Fruit fly (Drosophila melanogaster) whole organism, embryonic: Measurements from ENCODE around the gene CG3104.

Source experiments
- ATbp ChIP-seq: fragments of 200-800 bp; sonication (Bioruptor generic); optimal IDR thresholded peaks from 2 replicates; lab custom pipeline; 2017; ENCODE audit warnings: missing biosample characterization, mild to moderate bottlenecking, missing genetic modification characterization, missing genetic modification reagents
- Aef1 ChIP-seq: fragments of 200-800 bp; sonication (Bioruptor generic); IDR thresholded peaks from 3 replicates; pipeline ENCODE4 v1.3.6; 2022; ENCODE audit warnings: missing biosample characterization, missing genetic modification characterization
- Atf3 ChIP-seq: fragments of 200-800 bp; sonication (Bioruptor generic); optimal IDR thresholded peaks from 3 replicates; lab custom pipeline; 2016; ENCODE audit warnings: missing biosample characterization, missing genetic modification characterization
- CG10366 ChIP-seq: fragments of 200-800 bp; sonication (Bioruptor generic); IDR thresholded peaks from 2 replicates; pipeline ENCODE4 v1.3.6; 2022; ENCODE audit warnings: missing biosample characterization, missing genetic modification characterization
- CG10543 ChIP-seq: fragments of 200-800 bp; sonication (Bioruptor generic); optimal IDR thresholded peaks from 3 replicates; lab custom pipeline; 2017; ENCODE audit warnings: missing biosample characterization, mild to moderate bottlenecking, missing genetic modification characterization, moderate library complexity
- CG17328 ChIP-seq: fragments of 200-800 bp; sonication (Bioruptor generic); IDR thresholded peaks from 2 replicates; pipeline ENCODE4 v1.3.6; 2022; ENCODE audit warnings: missing biosample characterization, missing genetic modification characterization
- CG17359 ChIP-seq: fragments of 200-800 bp; sonication (Bioruptor generic); optimal IDR thresholded peaks from 3 replicates; lab custom pipeline; 2018; ENCODE audit warnings: missing biosample characterization, mild to moderate bottlenecking, missing genetic modification characterization, moderate library complexity
- CG17612 ChIP-seq: fragments of 200-800 bp; sonication (Bioruptor generic); IDR thresholded peaks from 2 replicates; pipeline ENCODE4 v1.3.6; 2022; ENCODE audit warnings: missing biosample characterization, missing genetic modification characterization
- CG17829 ChIP-seq: fragments of 200-800 bp; optimal IDR thresholded peaks from 2 replicates; lab custom pipeline; 2019; ENCODE audit warnings: missing biosample characterization, mild to moderate bottlenecking, missing genetic modification characterization, moderate library complexity
- CG18262 ChIP-seq: fragments of 200-800 bp; optimal IDR thresholded peaks from 3 replicates; lab custom pipeline; 2019; ENCODE audit warnings: missing biosample characterization, mild to moderate bottlenecking, missing genetic modification characterization, moderate library complexity
- CG18476 ChIP-seq: fragments of 200-800 bp; sonication (Bioruptor generic); optimal IDR thresholded peaks from 2 replicates; lab custom pipeline; 2016; ENCODE audit warnings: missing biosample characterization, mild to moderate bottlenecking, missing genetic modification characterization
- CG2889 ChIP-seq: fragments of 200-800 bp; sonication (Bioruptor generic); IDR thresholded peaks from 3 replicates; pipeline ENCODE4 v1.3.6; 2022; ENCODE audit warnings: missing biosample characterization, missing genetic modification characterization
- CG31224 ChIP-seq: fragments of 200-800 bp; sonication (Bioruptor generic); IDR thresholded peaks from 2 replicates; pipeline ENCODE4 v1.3.6; 2022; ENCODE audit warnings: missing biosample characterization, missing genetic modification characterization
- CG31388 ChIP-seq: fragments of 200-800 bp; sonication (Bioruptor generic); optimal IDR thresholded peaks from 2 replicates; lab custom pipeline; 2016; ENCODE audit warnings: missing biosample characterization, missing genetic modification characterization
- CG33213 ChIP-seq: fragments of 200-800 bp; sonication (Bioruptor generic); optimal IDR thresholded peaks from 3 replicates; lab custom pipeline; 2016; ENCODE audit warnings: missing biosample characterization, missing genetic modification characterization
- CG4820 ChIP-seq: fragments of 200-800 bp; sonication (Bioruptor generic); optimal IDR thresholded peaks from 3 replicates; lab custom pipeline; 2016; ENCODE audit warnings: missing biosample characterization, missing genetic modification characterization
- CG4854 ChIP-seq: fragments of 200-800 bp; sonication (Bioruptor generic); optimal IDR thresholded peaks from 2 replicates; lab custom pipeline; 2016; ENCODE audit warnings: missing biosample characterization, missing genetic modification characterization, inconsistent platforms
- CG6254 ChIP-seq: fragments of 200-800 bp; sonication (Bioruptor generic); optimal IDR thresholded peaks from 3 replicates; lab custom pipeline; 2017; ENCODE audit warnings: mild to moderate bottlenecking, missing biosample characterization, missing genetic modification reagents, missing genetic modification characterization
- CG8765 ChIP-seq: fragments of 200-800 bp; sonication (Bioruptor generic); IDR thresholded peaks from 2 replicates; pipeline ENCODE4 v1.3.6; 2022; ENCODE audit warnings: missing biosample characterization, missing genetic modification characterization
- CG9609 ChIP-seq: fragments of 200-800 bp; sonication (Bioruptor generic); optimal IDR thresholded peaks from 3 replicates; lab custom pipeline; 2016; ENCODE audit warnings: missing biosample characterization, missing genetic modification characterization
- CG9797 ChIP-seq: fragments of 200-800 bp; sonication (Bioruptor generic); optimal IDR thresholded peaks from 3 replicates; lab custom pipeline; 2018; ENCODE audit warnings: missing biosample characterization, mild to moderate bottlenecking, missing genetic modification characterization
- CTCF ChIP-seq: fragments of 200-800 bp; sonication (Bioruptor generic); optimal IDR thresholded peaks from 2 replicates; lab custom pipeline; 2017; ENCODE audit warnings: missing biosample characterization, mild to moderate bottlenecking, missing genetic modification characterization, moderate library complexity
- Camta ChIP-seq: fragments of 200-800 bp; sonication (Bioruptor generic); optimal IDR thresholded peaks from 2 replicates; lab custom pipeline; 2016; ENCODE audit warnings: missing biosample characterization, missing genetic modification characterization
- Chrac-16 ChIP-seq: fragments of 200-800 bp; sonication (Bioruptor generic); optimal IDR thresholded peaks from 3 replicates; lab custom pipeline; 2016; ENCODE audit warnings: missing biosample characterization, missing genetic modification characterization
- Dfd ChIP-seq, 2 experiments: fragments of >200 bp; optimal IDR thresholded peaks; 2 replicates each; lab custom pipeline; 2017; ENCODE audit warnings: missing biosample characterization in 2 of 2, missing genetic modification characterization in 2 of 2
- E2f2 ChIP-seq: fragments of 200-800 bp; sonication (Bioruptor generic); IDR thresholded peaks from 2 replicates; pipeline ENCODE4 v1.3.6; 2022; ENCODE audit warnings: missing biosample characterization, missing genetic modification characterization
- Elba2 ChIP-seq: fragments of 200-800 bp; sonication (Bioruptor generic); optimal IDR thresholded peaks from 3 replicates; lab custom pipeline; 2016; ENCODE audit warnings: missing biosample characterization, missing genetic modification characterization
- HLH3B ChIP-seq: fragments of 200-800 bp; sonication (Bioruptor generic); IDR thresholded peaks from 2 replicates; pipeline ENCODE4 v1.3.6; 2022; ENCODE audit warnings: missing biosample characterization, missing genetic modification characterization
- Hsf ChIP-seq: fragments of 200-800 bp; sonication (Bioruptor generic); optimal IDR thresholded peaks from 3 replicates; lab custom pipeline; 2016; ENCODE audit warnings: missing biosample characterization, missing genetic modification characterization
- Kr ChIP-seq: fragments of 200-800 bp; sonication (Bioruptor generic); optimal IDR thresholded peaks from 2 replicates; lab custom pipeline; 2017; ENCODE audit warnings: missing biosample characterization, mild to moderate bottlenecking, missing genetic modification characterization
- Meics ChIP-seq: fragments of 200-800 bp; sonication (Bioruptor generic); optimal IDR thresholded peaks from 2 replicates; lab custom pipeline; 2017; ENCODE audit warnings: missing biosample characterization, mild to moderate bottlenecking, missing genetic modification characterization
- Oaz ChIP-seq: fragments of 200-800 bp; sonication (Bioruptor generic); IDR thresholded peaks from 2 replicates; pipeline ENCODE4 v1.3.6; 2022; ENCODE audit warnings: missing biosample characterization, missing genetic modification characterization
- Six4 ChIP-seq: fragments of 200-800 bp; sonication (Bioruptor generic); optimal IDR thresholded peaks from 2 replicates; lab custom pipeline; 2016; ENCODE audit warnings: missing biosample characterization, missing genetic modification characterization
- Trl ChIP-seq, 3 experiments: fragments of >200 bp in 2 of 3; fragments of 200-800 bp in 1 of 3; sonication (Bioruptor generic) in 1 of 3; optimal IDR thresholded peaks; 2 replicates in 1 of 3; 3 replicates in 2 of 3; lab custom pipeline; 2016 to 2017; ENCODE audit warnings: missing biosample characterization in 1 of 3, missing genetic modification characterization in 1 of 3
- Vsx1 ChIP-seq: fragments of 200-800 bp; sonication (Bioruptor generic); optimal IDR thresholded peaks from 2 replicates; lab custom pipeline; 2017; ENCODE audit warnings: missing biosample characterization, mild to moderate bottlenecking, missing genetic modification characterization, missing genetic modification reagents
- ab ChIP-seq: fragments of 200-800 bp; sonication (Bioruptor generic); optimal IDR thresholded peaks from 2 replicates; lab custom pipeline; 2016; ENCODE audit warnings: missing biosample characterization, missing genetic modification characterization
- amos ChIP-seq: fragments of 200-800 bp; sonication (Bioruptor generic); IDR thresholded peaks from 2 replicates; pipeline ENCODE4 v1.3.6; 2022; ENCODE audit warnings: missing biosample characterization, missing genetic modification characterization; ENCODE audit not compliant: partially characterized antibody
- fd96Cb ChIP-seq: fragments of 200-800 bp; sonication (Bioruptor generic); optimal IDR thresholded peaks from 2 replicates; lab custom pipeline; 2018; ENCODE audit warnings: missing biosample characterization, mild to moderate bottlenecking, missing genetic modification characterization, moderate library complexity
- grn ChIP-seq: fragments of 200-800 bp; sonication (Bioruptor generic); optimal IDR thresholded peaks from 3 replicates; lab custom pipeline; 2017; ENCODE audit warnings: missing biosample characterization, missing genetic modification characterization
- jigr1 ChIP-seq: fragments of 200-800 bp; sonication (Bioruptor generic); IDR thresholded peaks from 3 replicates; pipeline ENCODE4 v1.3.6; 2022; ENCODE audit warnings: missing biosample characterization, missing genetic modification characterization
- kay ChIP-seq: fragments of 200-800 bp; sonication (Bioruptor generic); optimal IDR thresholded peaks from 2 replicates; lab custom pipeline; 2016; ENCODE audit warnings: missing biosample characterization, missing genetic modification characterization
- lab ChIP-seq: fragments of 200-800 bp; sonication (Bioruptor generic); optimal IDR thresholded peaks from 3 replicates; lab custom pipeline; 2017; ENCODE audit warnings: missing biosample characterization, missing genetic modification characterization, mild to moderate bottlenecking, moderate library complexity, missing genetic modification reagents
- nerfin-1 ChIP-seq: fragments of 200-800 bp; sonication (Bioruptor generic); optimal IDR thresholded peaks from 3 replicates; lab custom pipeline; 2019; ENCODE audit warnings: missing biosample characterization, mild to moderate bottlenecking, missing genetic modification characterization, moderate library complexity
- pan ChIP-seq, 4 experiments: fragments of >200 bp in 3 of 4; fragments of 200-800 bp in 1 of 4; sonication (Bioruptor generic) in 1 of 4; optimal IDR thresholded peaks in 3 of 4; IDR thresholded peaks in 1 of 4; 2 replicates each; pipeline versions ENCODE4 v1.3.6 to Lab custom; 2017 to 2022; ENCODE audit warnings: missing biosample characterization in 2 of 4, missing genetic modification characterization in 2 of 4, mixed read lengths in 1 of 4
- row ChIP-seq: fragments of 200-800 bp; sonication (Bioruptor generic); IDR thresholded peaks from 3 replicates; pipeline ENCODE4 v1.3.6; 2022; ENCODE audit warnings: missing biosample characterization, missing genetic modification characterization
- sens ChIP-seq: fragments of 200-800 bp; sonication (Bioruptor generic); peaks from one replicate; lab custom pipeline; 2016; ENCODE audit warnings: missing biosample characterization, missing genetic modification characterization
- seq ChIP-seq: fragments of 200-800 bp; sonication (Bioruptor generic); IDR thresholded peaks from 2 replicates; pipeline ENCODE4 v1.3.6; 2022; ENCODE audit warnings: missing biosample characterization, missing genetic modification characterization
- stwl ChIP-seq: fragments of 200-800 bp; sonication (Bioruptor generic); optimal IDR thresholded peaks from 3 replicates; lab custom pipeline; 2018; ENCODE audit warnings: missing biosample characterization, mild to moderate bottlenecking, missing genetic modification characterization, moderate library complexity

The CG3104 gene

dm6 chr2L:2905051-2905446 lies 49.5 kb upstream of the CG3104 start (continued):
- no peak for TF ChIP-seq CG31388 (GFP tag; lab: Kevin White, UChicago)
- no peak for TF ChIP-seq seq
- peak; percentile 5 for TF ChIP-seq CG6254
- peak; percentile 20; the same call in 1 of the 3 replicates for TF ChIP-seq Aef1 (GFP tag; lab: Robert Waterston, UW)
- no peak for TF ChIP-seq CG4854
- TF ChIP-seq CG17829 (tag; lab: Kevin White, UChicago): peak; percentile 34
- no peak for TF ChIP-seq Six4
- TF ChIP-seq row: peak; percentile 75
- TF ChIP-seq HLH3B (GFP tag; lab: Robert Waterston, UW): peak; percentile 49
- peak; percentile 25; the same call in 1 of the 2 replicates for TF ChIP-seq CG17328
- no peak for TF ChIP-seq Trl (optimal IDR thresholded peaks at IDR 0.05; lab: Kevin White, UChicago)
- no peak for TF ChIP-seq Trl (GFP tag; optimal IDR thresholded peaks at IDR 0.05; lab: Kevin White, UChicago)
- TF ChIP-seq CG8765: no peak
- TF ChIP-seq Camta (GFP tag; lab: Kevin White, UChicago): no peak
- TF ChIP-seq E2f2 (GFP tag; lab: Robert Waterston, UW): peak; percentile 38; the same call in 1 of the 2 replicates
- TF ChIP-seq lab: peak; percentile 40
- peak; percentile 29 for TF ChIP-seq Chrac-16
- no peak for TF ChIP-seq Atf3 (GFP tag; lab: Kevin White, UChicago)
- no peak for TF ChIP-seq CG9609
- TF ChIP-seq CTCF (GFP tag; lab: Kevin White, UChicago): no peak
- TF ChIP-seq Dfd (GFP tag; optimal IDR thresholded peaks at IDR 0.05; lab: Kevin White, UChicago): no peak
- 0 out of 3 replicates have a peak, but pooled peaks have one; percentile 17 for TF ChIP-seq CG2889
- TF ChIP-seq Kr (GFP tag; lab: Kevin White, UChicago): no peak
- TF ChIP-seq amos: no peak
- no peak for TF ChIP-seq Hsf (GFP tag; lab: Kevin White, UChicago)
- no peak for TF ChIP-seq CG33213 (GFP tag; lab: Kevin White, UChicago)
- no peak for TF ChIP-seq Elba2 (GFP tag; lab: Kevin White, UChicago)
- no peak for TF ChIP-seq ab (GFP tag; lab: Kevin White, UChicago)
- TF ChIP-seq CG4820 (GFP tag; lab: Kevin White, UChicago): peak; percentile 12
- no peak for TF ChIP-seq sens (GFP tag; lab: Kevin White, UChicago)
- peak; percentile 60 for TF ChIP-seq CG10366 (GFP tag; lab: Robert Waterston, UW)
- no peak for TF ChIP-seq CG9797 (GFP tag; lab: Kevin White, UChicago)
- TF ChIP-seq CG18262: peak; percentile 46
- TF ChIP-seq nerfin-1 (tag; lab: Kevin White, UChicago): no peak
- TF ChIP-seq fd96Cb: peak; percentile 40
- no peak for TF ChIP-seq jigr1 (GFP tag; lab: Robert Waterston, UW)
- peak; percentile 62 for TF ChIP-seq CG17359 (tag; lab: Kevin White, UChicago)
- no peak for TF ChIP-seq stwl (tag; lab: Kevin White, UChicago)
- TF ChIP-seq Vsx1 (GFP tag; lab: Kevin White, UChicago): no peak
- TF ChIP-seq CG17612 (GFP tag; lab: Robert Waterston, UW): no peak
- TF ChIP-seq ATbp (GFP tag; lab: Kevin White, UChicago): peak; percentile 63
- no peak for TF ChIP-seq kay (GFP tag; lab: Kevin White, UChicago)
- no peak for TF ChIP-seq CG31224 (GFP tag; lab: Robert Waterston, UW)
- TF ChIP-seq pan (optimal IDR thresholded peaks at IDR 0.05; lab: Kevin White, UChicago): no peak
- peak in 1 of 2 experiments; percentile 67 for TF ChIP-seq pan (GFP tag; optimal IDR thresholded peaks at IDR 0.05 in 1 of 2, IDR thresholded peaks at IDR 0.05 in 1 of 2)
- no peak for TF ChIP-seq grn (GFP tag; lab: Kevin White, UChicago)
- no peak for TF ChIP-seq Oaz (GFP tag; lab: Robert Waterston, UW)
- no peak for TF ChIP-seq CG18476
- TF ChIP-seq CG10543 (GFP tag; lab: Kevin White, UChicago): no peak
- peak; percentile 14 for TF ChIP-seq Meics
